Fruit fly (Drosophila melanogaster): ENCODE data around the gene CG2116.

CG2116 gene

DNA sequence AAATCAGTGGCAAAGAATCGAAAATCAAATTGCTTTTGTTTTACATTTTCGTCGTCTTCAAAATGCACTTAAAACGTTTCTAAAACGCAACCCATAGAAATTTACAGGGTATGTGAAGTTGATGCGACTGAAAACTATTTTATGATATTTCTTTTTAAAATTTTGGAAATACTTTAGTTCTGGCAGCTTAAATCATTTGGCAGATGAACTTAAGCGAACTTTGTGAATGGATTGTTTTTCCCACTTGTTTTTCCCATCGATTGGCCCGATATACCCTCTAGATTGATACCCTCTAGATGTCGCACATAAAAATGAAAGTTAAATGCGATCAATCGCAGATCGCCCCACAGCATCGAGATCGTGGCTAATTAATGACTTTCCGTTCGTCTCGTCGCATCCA is 3.5 kb upstream of the CG2116 start:
- TF ChIP-seq Clk (GFP tag; optimal IDR thresholded peaks at IDR 0.05) = no peak
- no peak for TF ChIP-seq CG1620 (GFP tag; optimal IDR thresholded peaks at IDR 0.05)
- TF ChIP-seq Mnt (GFP tag; optimal IDR thresholded peaks at IDR 0.05) = no peak
- TF ChIP-seq CG7101 (tag; optimal IDR thresholded peaks at IDR 0.05) = no peak
- TF ChIP-seq kay (GFP tag; ENCODE audit: borderline replicate concordance) = no peak
- no peak for TF ChIP-seq cnc (optimal IDR thresholded peaks at IDR 0.05)
- TF ChIP-seq bab1 (GFP tag; optimal IDR thresholded peaks at IDR 0.05) = no peak
- TF ChIP-seq CG5204 (GFP tag; optimal IDR thresholded peaks at IDR 0.05) = no peak
- TF ChIP-seq Hr96 (GFP tag; optimal IDR thresholded peaks at IDR 0.05) = no peak
- TF ChIP-seq CG33017 (tag; optimal IDR thresholded peaks at IDR 0.05) = no peak
- TF ChIP-seq Crg-1 (GFP tag; optimal IDR thresholded peaks at IDR 0.05) = no peak

dm6 chrX:8128133-8128532 is 1.5 kb upstream of the CG2116 start:
- TF ChIP-seq CG14711 (tag; optimal IDR thresholded peaks at IDR 0.05) = no peak

DNA sequence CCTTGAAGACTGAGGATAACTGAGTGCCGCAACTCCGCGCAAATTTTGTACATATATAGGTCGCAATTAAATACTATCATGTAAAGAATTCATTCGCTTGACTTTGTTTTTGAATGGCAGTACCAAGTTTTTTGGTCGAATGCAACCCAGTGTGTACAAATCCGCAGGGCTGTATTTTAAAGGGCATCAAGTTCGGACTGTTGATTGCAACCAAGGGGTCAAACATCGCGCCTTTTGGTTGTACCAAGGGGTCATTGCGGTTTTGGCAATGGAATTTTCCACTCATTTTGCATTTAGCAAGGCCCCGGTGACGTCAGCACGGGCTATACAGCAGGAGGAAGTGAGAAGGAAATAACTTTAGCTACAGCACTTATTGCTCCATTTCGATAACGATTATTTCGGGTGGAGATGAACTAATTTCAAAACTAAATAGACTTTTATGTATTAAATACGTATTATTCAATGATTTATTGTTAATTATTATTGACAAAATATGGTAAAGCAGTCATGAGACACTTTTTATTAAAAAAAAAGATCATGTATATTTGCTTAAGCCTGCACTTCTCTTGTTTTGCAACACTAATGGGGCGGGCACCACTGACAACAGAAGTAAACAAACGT is 2.2 kb downstream of the CG2116 start, which contains the start of gene CG10958:
Gene CG10958, plus strand, starts transcription at position 593 of the 621 bp plus-strand sequence.
- TF ChIP-seq CG7045 (GFP tag; optimal IDR thresholded peaks at IDR 0.05) (no peak), Crg-1 (GFP tag; optimal IDR thresholded peaks at IDR 0.05) (peak; percentile 62), Mnt (GFP tag; optimal IDR thresholded peaks at IDR 0.05) (peak; percentile 77), Clk (GFP tag; optimal IDR thresholded peaks at IDR 0.05) (no peak), cnc (optimal IDR thresholded peaks at IDR 0.05) (no peak), cic (GFP tag; optimal IDR thresholded peaks at IDR 0.05) (no peak), CG14711 (tag; optimal IDR thresholded peaks at IDR 0.05) (peak; percentile 80), toe (GFP tag; optimal IDR thresholded peaks at IDR 0.05) (peak; percentile 18), CG12768 (GFP tag; optimal IDR thresholded peaks at IDR 0.05) (peak; percentile 40), CG7101 (tag; optimal IDR thresholded peaks at IDR 0.05) (peak; percentile 82), CG11617 (GFP tag; optimal IDR thresholded peaks at IDR 0.05) (peak; percentile 74), tj (GFP tag; optimal IDR thresholded peaks at IDR 0.05) (peak; percentile 83), CG33017 (tag; optimal IDR thresholded peaks at IDR 0.05) (peak; percentile 45), bab1 (GFP tag; optimal IDR thresholded peaks at IDR 0.05) (peak; percentile 82), pad (GFP tag; optimal IDR thresholded peaks at IDR 0.05) (peak; percentile 50), CG1620 (GFP tag; optimal IDR thresholded peaks at IDR 0.05) (peak; percentile 59), Hr96 (GFP tag; optimal IDR thresholded peaks at IDR 0.05) (no peak), ovo (GFP tag; optimal IDR thresholded peaks at IDR 0.05) (peak; percentile 42), kay (GFP tag; ENCODE audit: borderline replicate concordance) (no peak), CG5204 (GFP tag; optimal IDR thresholded peaks at IDR 0.05) (no peak)

- TF ChIP-seq pad (GFP tag; optimal IDR thresholded peaks at IDR 0.05) (no peak), ovo (GFP tag; optimal IDR thresholded peaks at IDR 0.05) (no peak), cnc (optimal IDR thresholded peaks at IDR 0.05) (no peak), CG7045 (GFP tag; optimal IDR thresholded peaks at IDR 0.05) (no peak), Clk (GFP tag; optimal IDR thresholded peaks at IDR 0.05) (no peak), tj (GFP tag; optimal IDR thresholded peaks at IDR 0.05) (no peak), CG1620 (GFP tag; optimal IDR thresholded peaks at IDR 0.05) (no peak), Mnt (GFP tag; optimal IDR thresholded peaks at IDR 0.05) (no peak)
Measured at dm6 chrX:8135420-8135874, 5.8 kb downstream of the CG2116 start, which contains the start of the genes cyr and CG2120. cyr (minus strand) TSS chrX:8135713. CG2120 (plus strand) TSS chrX:8135824.

DNA sequence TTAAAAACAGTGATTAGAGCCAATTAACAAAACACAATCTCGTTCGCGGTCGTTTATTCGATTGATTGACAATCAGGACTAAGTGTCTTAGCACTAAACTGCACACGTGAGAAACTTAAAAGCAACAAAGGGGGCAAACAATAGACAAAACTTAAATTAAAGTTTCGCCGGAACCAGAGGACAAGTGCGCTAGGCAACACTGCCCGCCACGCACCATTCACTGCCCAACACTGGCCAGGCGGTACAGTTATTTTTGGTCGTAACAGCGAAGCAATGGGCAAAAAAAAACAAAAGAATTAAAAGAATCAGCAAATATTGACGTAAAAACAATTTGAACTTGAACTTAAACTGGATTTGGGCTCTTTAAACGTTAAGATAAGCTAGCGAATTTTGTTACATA is 7.7 kb downstream of the CG2116 start:
- TF ChIP-seq Crg-1 (GFP tag; optimal IDR thresholded peaks at IDR 0.05) (no peak), Mnt (GFP tag; optimal IDR thresholded peaks at IDR 0.05) (no peak), CG33017 (tag; optimal IDR thresholded peaks at IDR 0.05) (no peak), CG7045 (GFP tag; optimal IDR thresholded peaks at IDR 0.05) (no peak), cnc (optimal IDR thresholded peaks at IDR 0.05) (no peak), cic (GFP tag; optimal IDR thresholded peaks at IDR 0.05) (no peak), tj (GFP tag; optimal IDR thresholded peaks at IDR 0.05) (no peak), CG12768 (GFP tag; optimal IDR thresholded peaks at IDR 0.05) (no peak), CG5204 (GFP tag; optimal IDR thresholded peaks at IDR 0.05) (no peak), Hr96 (GFP tag; optimal IDR thresholded peaks at IDR 0.05) (no peak), CG14711 (tag; optimal IDR thresholded peaks at IDR 0.05) (no peak), bab1 (GFP tag; optimal IDR thresholded peaks at IDR 0.05) (no peak), CG7101 (tag; optimal IDR thresholded peaks at IDR 0.05) (no peak), kay (GFP tag; ENCODE audit: borderline replicate concordance) (no peak), ovo (GFP tag; optimal IDR thresholded peaks at IDR 0.05) (no peak)

- TF ChIP-seq pad (GFP tag; optimal IDR thresholded peaks at IDR 0.05) = no peak
- TF ChIP-seq cnc (optimal IDR thresholded peaks at IDR 0.05) = no peak
- TF ChIP-seq kay (GFP tag; ENCODE audit: borderline replicate concordance) = no peak
- no peak for TF ChIP-seq CG12768 (GFP tag; optimal IDR thresholded peaks at IDR 0.05)
- no peak for TF ChIP-seq Mnt (GFP tag; optimal IDR thresholded peaks at IDR 0.05)
- TF ChIP-seq Crg-1 (GFP tag; optimal IDR thresholded peaks at IDR 0.05) = no peak
- no peak for TF ChIP-seq CG14711 (tag; optimal IDR thresholded peaks at IDR 0.05)
- no peak for TF ChIP-seq CG5204 (GFP tag; optimal IDR thresholded peaks at IDR 0.05)
- TF ChIP-seq Clk (GFP tag; optimal IDR thresholded peaks at IDR 0.05) = no peak
- no peak for TF ChIP-seq CG11617 (GFP tag; optimal IDR thresholded peaks at IDR 0.05)
- TF ChIP-seq tj (GFP tag; optimal IDR thresholded peaks at IDR 0.05) = no peak
Measured at dm6 chrX:8140707-8141106, 11.1 kb downstream of the CG2116 start.

All from whole organism, adult.